Fruit fly (Drosophila melanogaster): ENCODE measurements around the gene kon.

Gene kon

dm6 chr2L:18484040-18484381, 19.8 kb downstream of the kon start (continued):
- TF ChIP-seq scrt (GFP tag; optimal IDR thresholded peaks at IDR 0.05): peak; percentile 9
- no peak for TF ChIP-seq CG7745 (tag; optimal IDR thresholded peaks at IDR 0.05)
- no peak for TF ChIP-seq ci (GFP tag; IDR thresholded peaks at IDR 0.05)
- TF ChIP-seq E2f2 (GFP tag; IDR thresholded peaks at IDR 0.05): no peak
- no peak for TF ChIP-seq ewg (GFP tag; optimal IDR thresholded peaks at IDR 0.05)
- TF ChIP-seq fd96Cb (tag; optimal IDR thresholded peaks at IDR 0.05): no peak
- peak; percentile 67 for TF ChIP-seq CG12769 (tag; optimal IDR thresholded peaks at IDR 0.05)
- TF ChIP-seq Neu2 (GFP tag; optimal IDR thresholded peaks at IDR 0.05; ENCODE audit: borderline replicate concordance): no peak
- no peak for TF ChIP-seq trem (tag; optimal IDR thresholded peaks at IDR 0.05)
- TF ChIP-seq CG4360 (GFP tag; IDR thresholded peaks at IDR 0.05): no peak
- TF ChIP-seq CG18476 (GFP tag; optimal IDR thresholded peaks at IDR 0.05): no peak
- TF ChIP-seq Ets65A (GFP tag): peak; percentile 79
- peak; percentile 49; the same call in 1 of the 2 replicates for TF ChIP-seq Bgb (GFP tag; IDR thresholded peaks at IDR 0.05; ENCODE audit: partially characterized antibody)
- TF ChIP-seq wor (GFP tag; IDR thresholded peaks at IDR 0.05): no peak
- no peak for TF ChIP-seq Hey (tag; optimal IDR thresholded peaks at IDR 0.05)
- peak; percentile 45 for TF ChIP-seq CG15479 (GFP tag; optimal IDR thresholded peaks at IDR 0.05)
- no peak for TF ChIP-seq CG6813 (GFP tag; optimal IDR thresholded peaks at IDR 0.05)
- TF ChIP-seq kah (GFP tag; optimal IDR thresholded peaks at IDR 0.05): peak; percentile 3
- TF ChIP-seq fd3F (GFP tag; optimal IDR thresholded peaks at IDR 0.05): no peak
- no peak for TF ChIP-seq Trl (optimal IDR thresholded peaks at IDR 0.05)
- no peak for TF ChIP-seq Trl (GFP tag; optimal IDR thresholded peaks at IDR 0.05)
- TF ChIP-seq slou (GFP tag; optimal IDR thresholded peaks at IDR 0.05): no peak
- 0 out of 3 replicates have a peak, but pooled peaks have one; percentile 18 for TF ChIP-seq so (GFP tag; IDR thresholded peaks at IDR 0.05)
- no peak for TF ChIP-seq CG8281 (tag; optimal IDR thresholded peaks at IDR 0.05)
- no peak for TF ChIP-seq CG4854 (GFP tag; optimal IDR thresholded peaks at IDR 0.05)

dm6 chr2L:18482989-18483388, 20.8 kb downstream of the kon start:
- peak; percentile 15 for TF ChIP-seq cwo (GFP tag; optimal IDR thresholded peaks at IDR 0.05)
- peak in 1 of 2 experiments; percentile 45 for TF ChIP-seq eve (GFP tag; optimal IDR thresholded peaks at IDR 0.05)
- no peak for TF ChIP-seq CG18619 (GFP tag; optimal IDR thresholded peaks at IDR 0.05)
- TF ChIP-seq CG13894 (tag; optimal IDR thresholded peaks at IDR 0.05): peak; percentile 78
- no peak for TF ChIP-seq CG4707 (GFP tag; optimal IDR thresholded peaks at IDR 0.05)
- TF ChIP-seq zen (tag; optimal IDR thresholded peaks at IDR 0.05): no peak
- TF ChIP-seq Sox100B (GFP tag; optimal IDR thresholded peaks at IDR 0.05): peak; percentile 6
- TF ChIP-seq CG15269 (tag; optimal IDR thresholded peaks at IDR 0.05): no peak
- TF ChIP-seq Pdp1 (GFP tag; optimal IDR thresholded peaks at IDR 0.05): peak in 1 of 2 experiments; percentile 88
- TF ChIP-seq sqz (GFP tag; optimal IDR thresholded peaks at IDR 0.05): peak; percentile 41
- peak; percentile 67; the same call in 1 of the 2 replicates for TF ChIP-seq vvl (GFP tag; IDR thresholded peaks at IDR 0.05)
- peak; percentile 76 for TF ChIP-seq sens (GFP tag)
- TF ChIP-seq eyg (GFP tag; optimal IDR thresholded peaks at IDR 0.05): no peak
- no peak for TF ChIP-seq Nf-YB (GFP tag; optimal IDR thresholded peaks at IDR 0.05)
- TF ChIP-seq prd (optimal IDR thresholded peaks at IDR 0.05): no peak
- TF ChIP-seq prd (GFP tag; IDR thresholded peaks at IDR 0.05): no peak
- no peak for TF ChIP-seq aop (GFP tag; IDR thresholded peaks at IDR 0.05)
- TF ChIP-seq CG18476 (GFP tag; optimal IDR thresholded peaks at IDR 0.05): no peak
